Fruit fly (Drosophila melanogaster): ENCODE results near the gene dnk.

The dnk gene

dm6 chr3R:18986089-18986887, 5.5 kb downstream of the dnk start (continued):
- TF ChIP-seq CG32006 (GFP tag; optimal IDR thresholded peaks at IDR 0.05) (peak; percentile 47), CG1621 (tag; optimal IDR thresholded peaks at IDR 0.05) (no peak), CG8632 (GFP tag; optimal IDR thresholded peaks at IDR 0.05) (peak; percentile 23), Hr39 (GFP tag; optimal IDR thresholded peaks at IDR 0.05) (peak; percentile 33), Smox (GFP tag; optimal IDR thresholded peaks at IDR 0.05) (peak; percentile 16), Sox14 (GFP tag; optimal IDR thresholded peaks at IDR 0.05) (peak; percentile 51), dac (GFP tag; optimal IDR thresholded peaks at IDR 0.05) (no peak), Sox15 (GFP tag; optimal IDR thresholded peaks at IDR 0.05) (no peak), achi (GFP tag; optimal IDR thresholded peaks at IDR 0.05) (peak; percentile 39), Hr4 (GFP tag; optimal IDR thresholded peaks at IDR 0.05) (peak; percentile 30), CG6163 (GFP tag; IDR thresholded peaks at IDR 0.05) (no peak; the same call in 2 of the 3 replicates), CG16779 (tag; optimal IDR thresholded peaks at IDR 0.05) (no peak), esn (GFP tag; optimal IDR thresholded peaks at IDR 0.05) (no peak), CG7368 (GFP tag; optimal IDR thresholded peaks at IDR 0.05) (no peak), svp (GFP tag) (peak; percentile 83), cyc (GFP tag; optimal IDR thresholded peaks at IDR 0.05) (no peak), CG6808 (GFP tag; optimal IDR thresholded peaks at IDR 0.05) (no peak), OdsH (GFP tag; optimal IDR thresholded peaks at IDR 0.05) (peak; percentile 51), CG4318 (GFP tag; optimal IDR thresholded peaks at IDR 0.05) (peak; percentile 5), salr (GFP tag; optimal IDR thresholded peaks at IDR 0.05) (peak in 1 of 2 experiments; percentile 17), Eip78C (GFP tag) (peak; percentile 68), CG3032 (tag; optimal IDR thresholded peaks at IDR 0.05) (no peak)

- TF ChIP-seq acj6 (GFP tag; optimal IDR thresholded peaks at IDR 0.05) (peak; percentile 17), cyc (GFP tag; optimal IDR thresholded peaks at IDR 0.05) (peak; percentile 29), CG32006 (GFP tag; optimal IDR thresholded peaks at IDR 0.05) (peak; percentile 72), CG16779 (tag; optimal IDR thresholded peaks at IDR 0.05) (no peak), pdm3 (GFP tag; optimal IDR thresholded peaks at IDR 0.05) (peak; percentile 51), CG6792 (GFP tag; optimal IDR thresholded peaks at IDR 0.05) (peak; percentile 12), Met (GFP tag; optimal IDR thresholded peaks at IDR 0.05) (no peak), esn (GFP tag; optimal IDR thresholded peaks at IDR 0.05) (peak; percentile 46), CG6808 (GFP tag; optimal IDR thresholded peaks at IDR 0.05) (peak; percentile 51), Ets96B (tag; optimal IDR thresholded peaks at IDR 0.05) (no peak), lz (GFP tag; optimal IDR thresholded peaks at IDR 0.05) (peak; percentile 2), ss (GFP tag; optimal IDR thresholded peaks at IDR 0.05) (no peak), OdsH (GFP tag; optimal IDR thresholded peaks at IDR 0.05) (peak; percentile 22), CG15336 (GFP tag; IDR thresholded peaks at IDR 0.05) (peak; percentile 61; the same call in 1 of the 2 replicates), Sox15 (GFP tag; optimal IDR thresholded peaks at IDR 0.05) (peak; percentile 7), fkh (GFP tag; optimal IDR thresholded peaks at IDR 0.05) (peak; percentile 71), eg (GFP tag; IDR thresholded peaks at IDR 0.05) (peak; percentile 37; the same call in 2 of the 3 replicates), CG10631 (GFP tag; optimal IDR thresholded peaks at IDR 0.05) (peak; percentile 13), Hr4 (GFP tag; optimal IDR thresholded peaks at IDR 0.05) (peak; percentile 47), CG6163 (GFP tag; IDR thresholded peaks at IDR 0.05) (no peak), dac (GFP tag; optimal IDR thresholded peaks at IDR 0.05) (no peak), topi (GFP tag; optimal IDR thresholded peaks at IDR 0.05) (peak; percentile 38), spab (GFP tag; optimal IDR thresholded peaks at IDR 0.05) (no peak), CG8119 (GFP tag; IDR thresholded peaks at IDR 0.05) (peak; percentile 64), CG6276 (GFP tag; optimal IDR thresholded peaks at IDR 0.05) (peak; percentile 39), CG1621 (tag; optimal IDR thresholded peaks at IDR 0.05) (peak; percentile 56), CG9139 (GFP tag; optimal IDR thresholded peaks at IDR 0.05) (no peak), fd85E (GFP tag; optimal IDR thresholded peaks at IDR 0.05) (no peak), Lpt (GFP tag; optimal IDR thresholded peaks at IDR 0.05) (peak; percentile 68), vri (GFP tag; optimal IDR thresholded peaks at IDR 0.05) (no peak), achi (GFP tag; optimal IDR thresholded peaks at IDR 0.05) (peak; percentile 39), Eip93F (GFP tag; optimal IDR thresholded peaks at IDR 0.05) (no peak), CG4318 (GFP tag; optimal IDR thresholded peaks at IDR 0.05) (peak; percentile 25), CG11762 (GFP tag; optimal IDR thresholded peaks at IDR 0.05; ENCODE audit: insufficient read depth) (no peak), svp (GFP tag) (peak; percentile 16), Eip75B (GFP tag; optimal IDR thresholded peaks at IDR 0.05) (no peak)
Measured at dm6 chr3R:18987428-18988416, 6.9 kb downstream of the dnk start.
